Worm (Caenorhabditis elegans): ENCODE results near the gene srx-22.

The srx-22 gene

DNA sequence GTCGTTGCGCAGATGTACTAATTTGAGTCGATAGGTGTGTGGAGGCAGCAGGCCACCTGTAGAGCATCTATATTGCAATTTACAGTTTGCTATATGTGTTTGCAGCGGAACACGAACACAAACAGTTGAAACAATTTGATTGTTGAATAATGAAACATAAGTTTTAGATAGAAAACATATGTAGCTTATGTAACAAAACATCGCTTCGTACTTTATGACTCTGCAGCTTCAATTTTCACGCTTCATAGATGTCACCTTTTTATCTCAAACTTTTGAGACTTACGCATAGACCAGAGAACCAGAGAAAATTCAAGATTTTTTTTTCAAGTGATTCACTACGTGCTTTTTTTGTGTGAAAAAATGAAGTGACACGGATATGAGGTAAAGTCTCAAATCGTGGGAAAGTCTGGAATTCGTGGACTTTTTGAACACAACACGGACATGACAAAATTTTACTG is 44.2 kb downstream of the srx-22 start, which contains the start of gene fbxb-72 (continued):
- TF ChIP-seq ztf-11 (tag; optimal IDR thresholded peaks at IDR 0.05) (no peak), nhr-10 (tag; optimal IDR thresholded peaks at IDR 0.05) (peak; percentile 96), ceh-28 (tag; optimal IDR thresholded peaks at IDR 0.05) (no peak), zfp-3 (GFP tag; conservative IDR thresholded peaks at IDR 0.05) (peak; percentile 97), ceh-82 (tag; optimal IDR thresholded peaks at IDR 0.05) (no peak), F49E8.2 (tag; optimal IDR thresholded peaks at IDR 0.05; ENCODE audit: borderline replicate concordance) (no peak), zip-2 (tag; optimal IDR thresholded peaks at IDR 0.05) (peak; percentile 83), lin-15B (tag; optimal IDR thresholded peaks at IDR 0.05) (no peak), arid-1 (GFP tag; conservative IDR thresholded peaks at IDR 0.05) (peak; percentile 82), aha-1 (tag) (peak; percentile 95), egl-27 (tag; optimal IDR thresholded peaks at IDR 0.05) (no peak), nhr-42 (GFP tag; IDR thresholded peaks at IDR 0.05) (peak; percentile 89), sdz-12 (GFP tag; optimal IDR thresholded peaks at IDR 0.05) (no peak), snpc-4 (tag; optimal IDR thresholded peaks at IDR 0.05) (no peak), skn-1 (tag; optimal IDR thresholded peaks at IDR 0.05) (no peak), nhr-6 (tag; optimal IDR thresholded peaks at IDR 0.05) (peak; percentile 93), attf-4 (tag; optimal IDR thresholded peaks at IDR 0.05) (no peak), Y48G9A.11 (GFP tag; IDR thresholded peaks at IDR 0.05) (0 out of 2 replicates have a peak, but pooled peaks have one; percentile 14), unc-62 (GFP tag; optimal IDR thresholded peaks at IDR 0.05 in 1 of 2) (peak in 1 of 2 experiments; percentile 80), unc-62 (tag; optimal IDR thresholded peaks at IDR 0.05) (no peak), nhr-28 (tag; optimal IDR thresholded peaks at IDR 0.05) (peak; percentile 45), dpl-1 (GFP tag; optimal IDR thresholded peaks at IDR 0.05) (peak; percentile 31), lin-29 (GFP tag; IDR thresholded peaks at IDR 0.05) (no peak; the same call in 1 of the 2 replicates), lin-39 (tag; optimal IDR thresholded peaks at IDR 0.05) (no peak), ceh-62 (tag; optimal IDR thresholded peaks at IDR 0.05) (no peak), pqm-1 (tag; optimal IDR thresholded peaks at IDR 0.05) (no peak), ces-1 (GFP tag; optimal IDR thresholded peaks at IDR 0.05) (no peak), hlh-30 (tag; optimal IDR thresholded peaks at IDR 0.05; ENCODE audit: insufficient read depth) (peak; percentile 43), dmd-8 (GFP tag; IDR thresholded peaks at IDR 0.05) (no peak), dmd-9 (GFP tag; IDR thresholded peaks at IDR 0.05) (no peak; the same call in 1 of the 2 replicates), mdl-1 (tag; optimal IDR thresholded peaks at IDR 0.05) (no peak), hmg-1.1 (GFP tag; IDR thresholded peaks at IDR 0.05) (no peak; the same call in 1 of the 2 replicates), unc-130 (GFP tag; optimal IDR thresholded peaks at IDR 0.05) (no peak), F37D6.2 (tag; optimal IDR thresholded peaks at IDR 0.05) (no peak), daf-12 (tag; optimal IDR thresholded peaks at IDR 0.05) (no peak), nhr-237 (tag; optimal IDR thresholded peaks at IDR 0.05) (no peak), zip-11 (GFP tag; IDR thresholded peaks at IDR 0.05) (no peak), F10B5.3 (tag; optimal IDR thresholded peaks at IDR 0.05) (no peak), tag-97 (GFP tag; IDR thresholded peaks at IDR 0.05) (no peak), mep-1 (tag; optimal IDR thresholded peaks at IDR 0.05) (peak; percentile 96), mxl-2 (GFP tag; conservative IDR thresholded peaks at IDR 0.05) (peak; percentile 24; the same call in 1 of the 2 replicates), daf-19 (GFP tag; conservative IDR thresholded peaks at IDR 0.05) (no peak), nhr-77 (tag; optimal IDR thresholded peaks at IDR 0.05) (peak; percentile 93), snpc-1.2 (GFP tag; IDR thresholded peaks at IDR 0.05) (peak; percentile 58; the same call in 1 of the 2 replicates), daf-8 (GFP tag; IDR thresholded peaks at IDR 0.05) (no peak), rbr-2 (tag; optimal IDR thresholded peaks at IDR 0.05) (peak; percentile 34), T20F7.1 (GFP tag; optimal IDR thresholded peaks at IDR 0.05) (peak; percentile 70), F44E2.7 (GFP tag; IDR thresholded peaks at IDR 0.05) (no peak), F26F4.8 (GFP tag; conservative IDR thresholded peaks at IDR 0.05) (no peak), hlh-11 (tag; optimal IDR thresholded peaks at IDR 0.05) (peak; percentile 63), aly-2 (tag; optimal IDR thresholded peaks at IDR 0.05) (no peak), madf-5 (GFP tag; IDR thresholded peaks at IDR 0.05) (no peak), vab-7 (GFP tag; IDR thresholded peaks at IDR 0.05) (no peak)
